Worm (Caenorhabditis elegans): Measurements from ENCODE around the gene paqr-2.

DNA sequence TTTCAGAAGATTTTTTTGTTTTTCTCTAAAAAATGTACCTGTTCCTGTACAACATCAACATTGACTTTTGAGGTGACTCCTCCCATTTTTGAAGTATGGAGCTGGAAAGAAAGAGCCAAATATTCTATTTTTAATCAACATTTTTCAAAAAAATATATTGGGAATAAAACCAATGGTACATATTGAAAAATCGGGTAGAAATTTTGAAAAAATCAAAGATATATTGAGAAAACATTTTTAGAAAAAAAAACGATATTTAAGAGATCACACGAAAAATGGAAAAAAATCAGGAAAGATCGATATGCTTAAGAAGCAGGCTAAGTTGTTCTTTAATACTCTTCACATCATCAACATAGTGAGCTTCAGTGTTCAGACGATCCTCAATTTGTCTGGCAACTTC, 33.7 kb downstream of the paqr-2 start, which contains the start of gene glrx-21:
- no peak for TF ChIP-seq ztf-11 (tag; optimal IDR thresholded peaks at IDR 0.05)
- no peak for TF ChIP-seq mxl-3 (GFP tag; optimal IDR thresholded peaks at IDR 0.05)
- no peak for TF ChIP-seq fos-1 (tag; optimal IDR thresholded peaks at IDR 0.05)
- no peak for TF ChIP-seq F37D6.2 (tag; optimal IDR thresholded peaks at IDR 0.05)

All from whole organism, L4 larva.